Fruit fly (Drosophila melanogaster) whole organism: Measurements from ENCODE around the gene CG32536.

ENCODE experiments used
- CG8478 ChIP-seq: fragments of >200 bp; optimal IDR thresholded peaks from 2 replicates; lab custom pipeline; 2018; ENCODE audit warnings: inconsistent platforms
- Dll ChIP-seq: fragments of >200 bp; optimal IDR thresholded peaks from 2 replicates; lab custom pipeline; 2017
- EcR ChIP-seq, 2 experiments: fragments of >200 bp; optimal IDR thresholded peaks; 2 replicates each; lab custom pipeline; 2017; ENCODE audit warnings: missing biosample characterization in 2 of 2, missing genetic modification characterization in 2 of 2, missing genetic modification reagents in 2 of 2
- pan ChIP-seq: fragments of >200 bp; optimal IDR thresholded peaks from 2 replicates; lab custom pipeline; 2017
- psq ChIP-seq: fragments of >200 bp; optimal IDR thresholded peaks from 2 replicates; lab custom pipeline; 2017
- usp ChIP-seq: fragments of >200 bp; optimal IDR thresholded peaks from 2 replicates; lab custom pipeline; 2017; ENCODE audit warnings: missing biosample characterization, missing genetic modification characterization, mixed read lengths

dm6 chrX:19289318-19289970 is 12.7 kb upstream of the CG32536 start:
- TF ChIP-seq pan (no peak), CG8478 (lab: Kevin White, UChicago) (no peak), psq (lab: Kevin White, UChicago) (no peak), EcR (GFP tag; optimal IDR thresholded peaks at IDR 0.05; lab: Kevin White, UChicago) (no peak), usp (no peak), Dll (lab: Kevin White, UChicago) (no peak)
